Worm (Caenorhabditis elegans) whole organism, young adult: Measurements from ENCODE around the gene M05D6.1.

Source experiments
- ceh-58 ChIP-seq: fragments of 200-800 bp; sonication (Bioruptor generic); IDR thresholded peaks from 2 replicates; pipeline ENCODE4 v1.3.6; 2022; ENCODE audit warnings: missing genetic modification characterization, missing compliant biosample characterization
- egl-18 ChIP-seq: fragments of 200-800 bp; sonication (Bioruptor generic); IDR thresholded peaks from 2 replicates; pipeline ENCODE4 v1.3.6; 2022; ENCODE audit warnings: missing genetic modification reagents, missing genetic modification characterization, missing compliant biosample characterization
- egl-44 ChIP-seq: fragments of 200-800 bp; sonication (Bioruptor generic); IDR thresholded peaks from 2 replicates; pipeline ENCODE4 v1.3.6; 2022; ENCODE audit warnings: missing genetic modification reagents, missing genetic modification characterization, missing compliant biosample characterization

DNA sequence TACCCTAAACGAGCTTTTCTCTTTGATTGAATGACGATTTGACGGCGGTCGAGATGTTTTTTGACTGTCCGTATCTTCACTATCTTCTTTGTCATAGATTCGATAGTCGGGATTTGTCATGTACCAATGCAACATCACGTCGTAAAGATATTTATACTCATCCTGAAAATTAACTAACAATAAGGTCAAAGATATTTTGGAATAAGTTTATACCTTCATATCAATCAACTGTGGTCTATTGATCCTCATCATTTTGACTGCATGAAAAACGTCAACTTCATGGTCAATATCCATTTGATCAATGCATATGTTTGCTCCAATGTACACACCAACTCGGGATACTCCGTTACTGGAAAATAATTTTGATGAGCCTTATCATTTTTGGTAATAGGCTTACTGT, 12.9 kb upstream of the M05D6.1 start:
- TF ChIP-seq egl-18 (GFP tag; lab: Robert Waterston, UW) (no peak), egl-44 (GFP tag; lab: Robert Waterston, UW) (no peak), ceh-58 (no peak)
